Comparison of ENCODE assay signal across 3 fruit fly cellular contexts in genomic region chr3R:27148812-27149769, dm6.
TF ChIP-seq lines count a peak whose summit lies in the region.

No protein-coding gene starts in this region.

- no peak for TF ChIP-seq CTCF in whole organism, embryonic (GFP tag; optimal IDR thresholded peaks at IDR 0.05; lab: Kevin White, UChicago)

TF ChIP-seq in whole organism, adult, 20 proteins besides CTCF, POLR2A, EP300 and RAD21:
- no peak for TF ChIP-seq CG11617 (GFP tag; optimal IDR thresholded peaks at IDR 0.05; lab: Kevin White, UChicago)
- no peak for TF ChIP-seq CG12768 (GFP tag; optimal IDR thresholded peaks at IDR 0.05; lab: Kevin White, UChicago)
- peak; percentile 40 for TF ChIP-seq CG7045 (GFP tag; optimal IDR thresholded peaks at IDR 0.05; lab: Kevin White, UChicago)
- TF ChIP-seq CG1620 (GFP tag; optimal IDR thresholded peaks at IDR 0.05; lab: Kevin White, UChicago): no peak
- peak; percentile 12 for TF ChIP-seq CG7101 (tag; optimal IDR thresholded peaks at IDR 0.05; lab: Kevin White, UChicago)
- TF ChIP-seq CG33017 (tag; optimal IDR thresholded peaks at IDR 0.05; lab: Kevin White, UChicago): no peak
- TF ChIP-seq bab1 (GFP tag; optimal IDR thresholded peaks at IDR 0.05; lab: Kevin White, UChicago): no peak
- TF ChIP-seq pad (GFP tag; optimal IDR thresholded peaks at IDR 0.05; lab: Kevin White, UChicago): no peak
- no peak for TF ChIP-seq Clk (GFP tag; optimal IDR thresholded peaks at IDR 0.05; lab: Kevin White, UChicago)
- no peak for TF ChIP-seq tj (GFP tag; optimal IDR thresholded peaks at IDR 0.05; lab: Kevin White, UChicago)
- peak; percentile 51 for TF ChIP-seq cic (GFP tag; optimal IDR thresholded peaks at IDR 0.05; lab: Kevin White, UChicago)
- no peak for TF ChIP-seq CG14711 (tag; optimal IDR thresholded peaks at IDR 0.05; lab: Kevin White, UChicago)
- no peak for TF ChIP-seq Hr96 (GFP tag; optimal IDR thresholded peaks at IDR 0.05; lab: Kevin White, UChicago)

TF ChIP-seq in whole organism, embryonic, 481 proteins besides CTCF, POLR2A, EP300 and RAD21 (continues in another document):
- no peak for TF ChIP-seq cato (GFP tag; optimal IDR thresholded peaks at IDR 0.05; lab: Kevin White, UChicago; ENCODE audit: borderline replicate concordance)
- TF ChIP-seq CG10543 (GFP tag; optimal IDR thresholded peaks at IDR 0.05; lab: Kevin White, UChicago): peak; percentile 58
- TF ChIP-seq dmrt11E (tag; optimal IDR thresholded peaks at IDR 0.05; lab: Kevin White, UChicago): no peak
- peak; percentile 11 for TF ChIP-seq Blimp-1 (GFP tag; optimal IDR thresholded peaks at IDR 0.05; lab: Kevin White, UChicago)
- TF ChIP-seq CG13894 (tag; optimal IDR thresholded peaks at IDR 0.05; lab: Kevin White, UChicago): peak; percentile 32
- TF ChIP-seq CG2712 (tag; optimal IDR thresholded peaks at IDR 0.05; lab: Kevin White, UChicago): peak; percentile 17
- no peak for TF ChIP-seq Poxn (GFP tag; IDR thresholded peaks at IDR 0.05; lab: Robert Waterston, UW)
- TF ChIP-seq Hr78 (GFP tag; optimal IDR thresholded peaks at IDR 0.05; lab: Kevin White, UChicago): peak in 1 of 2 experiments; percentile 79
- TF ChIP-seq grau (tag; optimal IDR thresholded peaks at IDR 0.05; lab: Kevin White, UChicago): peak; percentile 92
- TF ChIP-seq sens (GFP tag; lab: Kevin White, UChicago): peak; percentile 77
- no peak for TF ChIP-seq insv (GFP tag; optimal IDR thresholded peaks at IDR 0.05; lab: Kevin White, UChicago)
- TF ChIP-seq CG30403 (GFP tag; optimal IDR thresholded peaks at IDR 0.05; lab: Kevin White, UChicago): no peak
- peak; percentile 18 for TF ChIP-seq CrebB (tag; optimal IDR thresholded peaks at IDR 0.05; lab: Kevin White, UChicago)
- peak in 1 of 2 experiments; percentile 46 for TF ChIP-seq bsh (GFP tag; optimal IDR thresholded peaks at IDR 0.05; lab: Kevin White, UChicago)
- TF ChIP-seq CG7839 (tag; optimal IDR thresholded peaks at IDR 0.05; lab: Kevin White, UChicago): peak; percentile 21
- TF ChIP-seq CG7556 (GFP tag; optimal IDR thresholded peaks at IDR 0.05; lab: Kevin White, UChicago): peak; percentile 9
- TF ChIP-seq az2 (GFP tag; optimal IDR thresholded peaks at IDR 0.05; lab: Kevin White, UChicago): peak; percentile 12
- TF ChIP-seq lov (optimal IDR thresholded peaks at IDR 0.05; lab: Kevin White, UChicago): no peak
- no peak for TF ChIP-seq lov (GFP tag; IDR thresholded peaks at IDR 0.05; lab: Robert Waterston, UW)
- no peak for TF ChIP-seq en (GFP tag; optimal IDR thresholded peaks at IDR 0.05; lab: Kevin White, UChicago)
- peak; percentile 60 for TF ChIP-seq gem (tag; optimal IDR thresholded peaks at IDR 0.05; lab: Kevin White, UChicago)
- no peak for TF ChIP-seq CG15696 (tag; optimal IDR thresholded peaks at IDR 0.05; lab: Kevin White, UChicago)
- TF ChIP-seq croc (GFP tag; conservative IDR thresholded peaks at IDR 0.05; lab: Robert Waterston, UW): 0 out of 3 replicates have a peak, but pooled peaks have one; percentile 14
- peak; percentile 28 for TF ChIP-seq Sox102F (GFP tag; optimal IDR thresholded peaks at IDR 0.05; lab: Kevin White, UChicago)
- peak; percentile 27 for TF ChIP-seq Xbp1 (GFP tag; optimal IDR thresholded peaks at IDR 0.05; lab: Kevin White, UChicago)
- TF ChIP-seq mirr (GFP tag; optimal IDR thresholded peaks at IDR 0.05; lab: Kevin White, UChicago): peak; percentile 90
- TF ChIP-seq CG11085 (GFP tag; IDR thresholded peaks at IDR 0.05; lab: Robert Waterston, UW): no peak
- no peak for TF ChIP-seq CG15601 (tag; optimal IDR thresholded peaks at IDR 0.05; lab: Kevin White, UChicago)
- TF ChIP-seq CG9437 (GFP tag; optimal IDR thresholded peaks at IDR 0.05; lab: Kevin White, UChicago): no peak
- peak; percentile 83 for TF ChIP-seq grn (GFP tag; optimal IDR thresholded peaks at IDR 0.05; lab: Kevin White, UChicago)
- no peak for TF ChIP-seq phol (tag; optimal IDR thresholded peaks at IDR 0.05; lab: Kevin White, UChicago)
- peak; percentile 31 for TF ChIP-seq fd64A (GFP tag; optimal IDR thresholded peaks at IDR 0.05; lab: Kevin White, UChicago)
- TF ChIP-seq CG14860 (GFP tag; IDR thresholded peaks at IDR 0.05; lab: Robert Waterston, UW; ENCODE audit: partially characterized antibody): no peak
- no peak for TF ChIP-seq lmd (GFP tag; IDR thresholded peaks at IDR 0.05; lab: Robert Waterston, UW)
- no peak for TF ChIP-seq sens-2 (GFP tag; IDR thresholded peaks at IDR 0.05; lab: Robert Waterston, UW)
- TF ChIP-seq bigmax (GFP tag; optimal IDR thresholded peaks at IDR 0.05; lab: Kevin White, UChicago): no peak
- TF ChIP-seq lab (GFP tag; optimal IDR thresholded peaks at IDR 0.05; lab: Kevin White, UChicago): peak; percentile 18
- peak; percentile 18 for TF ChIP-seq org-1 (GFP tag; optimal IDR thresholded peaks at IDR 0.05; lab: Kevin White, UChicago)
- no peak for TF ChIP-seq CG42726 (GFP tag; IDR thresholded peaks at IDR 0.05; lab: Robert Waterston, UW; ENCODE audit: partially characterized antibody)
- peak; percentile 57 for TF ChIP-seq cwo (GFP tag; optimal IDR thresholded peaks at IDR 0.05; lab: Kevin White, UChicago)

TF ChIP-seq in whole organism, prepupa, 60 proteins besides CTCF, POLR2A, EP300 and RAD21:
- TF ChIP-seq Eip93F (GFP tag; optimal IDR thresholded peaks at IDR 0.05; lab: Kevin White, UChicago): no peak
- TF ChIP-seq CG7368 (GFP tag; optimal IDR thresholded peaks at IDR 0.05; lab: Kevin White, UChicago): no peak
- TF ChIP-seq fkh (GFP tag; optimal IDR thresholded peaks at IDR 0.05; lab: Kevin White, UChicago): peak; percentile 61
